Worm (Caenorhabditis elegans) whole organism, L4/young adult: ENCODE results near the gene T24H10.5.

ENCODE experiments used
- dao-5 ChIP-seq: sonication (generic microtip); optimal IDR thresholded peaks from 2 replicates; lab custom pipeline; 2016; ENCODE audit warnings: missing genotype, missing genetic modification characterization, moderate library complexity, missing compliant biosample characterization
- him-1 ChIP-seq: sonication (generic microtip); optimal IDR thresholded peaks from 2 replicates; lab custom pipeline; 2016; ENCODE audit warnings: missing genotype, missing genetic modification reagents, missing genetic modification characterization, missing compliant biosample characterization

DNA sequence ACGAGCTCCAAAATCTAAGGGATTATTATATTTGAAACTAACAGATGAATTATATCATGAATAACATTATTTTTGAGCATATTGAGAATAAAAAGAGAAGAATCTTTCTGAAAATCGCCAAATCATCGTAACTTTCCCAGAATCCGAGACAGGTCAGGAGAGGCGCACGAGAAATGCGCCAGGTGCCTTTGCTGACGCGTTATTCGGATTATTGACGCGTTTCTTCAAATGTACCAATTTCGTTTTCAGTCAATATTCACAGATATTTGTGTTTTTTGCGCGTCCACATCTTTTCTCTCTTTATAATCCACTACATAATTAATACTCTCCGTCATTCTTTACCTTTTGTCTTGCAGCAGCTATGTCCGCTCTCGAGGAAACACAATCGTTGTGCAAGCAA is 1.9 kb upstream of the T24H10.5 start, which contains the start of gene T24H10.1:
- TF ChIP-seq dao-5 (tag; lab: Kevin White, UChicago), result no peak
- TF ChIP-seq him-1 (tag; lab: Kevin White, UChicago), result peak; percentile 45
